Worm (Caenorhabditis elegans): ENCODE measurements around the gene bet-2.

bet-2 gene

DNA sequence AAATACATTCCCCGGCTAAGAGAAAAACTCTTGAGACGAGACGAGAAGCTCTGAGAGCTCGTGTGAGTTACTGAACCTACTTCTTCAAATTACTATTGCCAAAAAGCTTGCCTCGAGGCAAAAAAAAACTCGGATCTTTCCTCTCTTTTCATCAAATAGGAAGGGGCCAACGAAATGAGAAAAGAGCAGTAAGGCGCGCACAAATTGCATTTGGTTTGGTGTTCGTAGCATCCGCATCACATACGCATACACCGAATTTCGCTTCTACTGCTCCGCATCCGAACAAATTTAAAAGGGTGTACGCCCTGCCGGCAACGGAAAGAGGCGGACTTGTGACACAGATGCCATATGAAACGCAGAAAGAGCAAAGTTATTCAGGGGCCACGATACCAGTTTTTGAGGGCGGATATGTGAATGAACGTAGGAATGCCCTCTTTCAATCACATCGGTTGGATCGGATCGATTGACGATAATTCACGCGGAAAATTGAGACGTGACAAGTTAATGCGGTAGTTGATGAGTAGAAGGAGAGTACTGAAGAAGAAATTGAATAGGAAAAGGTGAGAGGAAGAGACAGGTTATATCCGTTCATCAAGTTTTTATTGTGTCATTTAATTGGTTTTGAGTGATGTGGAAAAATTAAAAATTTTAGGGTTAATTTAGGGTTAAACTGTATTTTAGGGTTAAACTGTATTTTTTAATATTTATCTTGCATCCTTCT lies 25.8 kb downstream of the bet-2 start:
- TF ChIP-seq ztf-4 (tag; optimal IDR thresholded peaks at IDR 0.05) (no peak), nhr-129 (tag; optimal IDR thresholded peaks at IDR 0.05) (peak; percentile 7), sem-4 (tag; optimal IDR thresholded peaks at IDR 0.05) (no peak), nhr-25 (tag; optimal IDR thresholded peaks at IDR 0.05) (peak; percentile 44), zag-1 (tag; optimal IDR thresholded peaks at IDR 0.05) (peak; percentile 15)

DNA sequence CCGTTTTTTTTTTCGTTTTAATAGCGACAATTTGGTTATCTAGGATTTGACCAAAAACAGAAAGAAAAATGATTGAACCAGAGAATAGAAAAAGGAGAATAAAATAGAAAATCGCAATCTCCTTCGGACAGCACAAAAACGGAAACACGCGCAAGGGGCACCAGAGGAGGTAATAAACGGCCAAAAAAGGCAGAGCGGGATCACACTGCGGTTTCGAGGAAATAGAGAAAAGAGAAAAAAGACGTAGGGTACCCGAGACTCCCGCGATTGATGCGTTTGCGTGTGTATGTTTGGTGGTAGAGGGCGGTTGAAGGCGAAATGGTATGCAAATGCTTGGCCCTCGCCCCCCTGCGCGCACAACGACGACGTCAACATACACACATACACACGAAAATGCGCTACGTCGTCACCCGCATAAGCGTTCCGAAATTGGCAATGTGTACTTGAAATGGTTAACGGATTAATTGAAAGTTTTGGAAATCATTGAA lies 27.4 kb downstream of the bet-2 start:
- TF ChIP-seq mab-5 (tag; optimal IDR thresholded peaks at IDR 0.05) (peak; percentile 15), sem-4 (tag; optimal IDR thresholded peaks at IDR 0.05) (peak; percentile 2), ceh-82 (tag; optimal IDR thresholded peaks at IDR 0.05) (no peak), sma-9 (GFP tag; optimal IDR thresholded peaks at IDR 0.05) (no peak), sma-9 (tag; optimal IDR thresholded peaks at IDR 0.05) (no peak), nhr-6 (tag; optimal IDR thresholded peaks at IDR 0.05) (no peak), elt-1 (tag; optimal IDR thresholded peaks at IDR 0.05) (no peak)

DNA sequence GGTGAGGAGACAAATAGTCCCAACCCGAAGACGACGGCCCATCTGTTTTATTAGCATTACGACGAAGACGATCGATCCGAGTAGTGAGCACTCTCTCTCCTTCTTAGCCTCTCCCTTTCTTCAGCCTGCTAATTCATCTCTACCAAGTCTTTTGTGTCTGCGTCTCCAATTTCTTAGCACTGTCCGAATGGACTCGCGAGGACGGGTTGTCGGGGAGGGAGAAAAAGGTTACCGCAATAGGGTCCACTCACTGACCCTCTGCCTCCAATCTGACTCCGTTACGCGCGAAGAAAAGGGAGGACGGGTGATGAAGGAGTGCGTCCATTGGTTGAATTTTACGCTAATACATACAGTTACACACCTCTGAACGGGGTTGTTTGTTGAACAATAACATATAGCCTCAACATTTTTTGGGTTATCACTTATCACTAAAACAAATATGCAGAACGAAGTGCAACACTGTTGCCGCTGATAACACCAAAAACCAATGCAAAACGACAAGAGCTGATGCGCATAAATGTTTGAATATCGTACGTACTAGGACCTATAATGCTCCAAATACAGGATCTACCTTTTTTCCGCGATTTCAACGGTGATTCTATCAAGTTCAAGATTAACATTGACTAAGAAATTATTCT lies 28.6 kb downstream of the bet-2 start:
- TF ChIP-seq lin-39 (tag; optimal IDR thresholded peaks at IDR 0.05) (peak; percentile 31), fos-1 (tag; optimal IDR thresholded peaks at IDR 0.05) (peak; percentile 25), nhr-23 (tag; optimal IDR thresholded peaks at IDR 0.05) (no peak), unc-55 (GFP tag; optimal IDR thresholded peaks at IDR 0.05) (peak; percentile 12), ceh-16 (tag; optimal IDR thresholded peaks at IDR 0.05) (peak; percentile 57), sma-9 (GFP tag; optimal IDR thresholded peaks at IDR 0.05) (peak; percentile 35), sma-9 (tag; optimal IDR thresholded peaks at IDR 0.05) (no peak), nhr-21 (tag; optimal IDR thresholded peaks at IDR 0.05) (no peak), zag-1 (tag; optimal IDR thresholded peaks at IDR 0.05) (no peak), F13H6.1 (tag; optimal IDR thresholded peaks at IDR 0.05) (peak; percentile 57), nhr-129 (tag; optimal IDR thresholded peaks at IDR 0.05) (peak; percentile 43), snpc-4 (tag; optimal IDR thresholded peaks at IDR 0.05) (no peak), nhr-10 (tag; optimal IDR thresholded peaks at IDR 0.05) (no peak), sma-3 (GFP tag; optimal IDR thresholded peaks at IDR 0.05) (no peak), ztf-1 (GFP tag; conservative IDR thresholded peaks at IDR 0.05) (no peak), C34F6.9 (tag; optimal IDR thresholded peaks at IDR 0.05) (peak; percentile 50), mab-5 (tag; optimal IDR thresholded peaks at IDR 0.05) (peak; percentile 8), lsy-2 (tag; optimal IDR thresholded peaks at IDR 0.05) (peak in 1 of 2 experiments; percentile 12)

DNA sequence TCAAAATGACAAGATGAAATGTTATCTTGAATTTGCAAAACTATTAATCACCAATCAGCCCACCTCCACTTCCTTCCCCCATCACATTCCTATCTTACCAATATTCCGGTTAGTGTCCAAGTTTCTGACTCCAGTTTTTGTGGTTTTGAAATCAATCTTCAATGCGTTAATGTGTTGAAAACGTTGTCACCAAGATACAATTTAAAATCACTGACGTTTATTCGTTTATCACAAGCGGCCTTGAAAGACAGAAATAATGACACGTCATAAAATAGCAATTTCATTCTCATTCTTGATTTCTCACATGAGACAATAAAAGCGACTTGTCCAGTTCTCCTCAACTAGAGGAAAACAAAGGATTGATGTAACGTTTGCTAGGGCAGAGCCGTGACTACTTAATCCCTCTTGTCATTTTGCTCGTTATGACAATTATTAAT lies 30.7 kb downstream of the bet-2 start:
- TF ChIP-seq ceh-82 (tag; optimal IDR thresholded peaks at IDR 0.05) (no peak), R02D3.7 (tag; optimal IDR thresholded peaks at IDR 0.05) (no peak), nhr-11 (tag; optimal IDR thresholded peaks at IDR 0.05) (no peak), alr-1 (tag; optimal IDR thresholded peaks at IDR 0.05) (no peak), nhr-21 (tag; optimal IDR thresholded peaks at IDR 0.05) (peak; percentile 18), nhr-12 (tag; optimal IDR thresholded peaks at IDR 0.05) (no peak), lsy-2 (tag; optimal IDR thresholded peaks at IDR 0.05) (peak in 1 of 2 experiments; percentile 21), gmeb-1 (tag; optimal IDR thresholded peaks at IDR 0.05) (no peak), unc-39 (tag; optimal IDR thresholded peaks at IDR 0.05) (no peak), egl-27 (tag; optimal IDR thresholded peaks at IDR 0.05) (no peak), lin-39 (tag; optimal IDR thresholded peaks at IDR 0.05) (no peak), nhr-129 (tag; optimal IDR thresholded peaks at IDR 0.05) (peak; percentile 22), lin-11 (tag; optimal IDR thresholded peaks at IDR 0.05) (no peak), peb-1 (tag; optimal IDR thresholded peaks at IDR 0.05) (no peak), nhr-10 (tag; optimal IDR thresholded peaks at IDR 0.05) (no peak), sma-9 (GFP tag; optimal IDR thresholded peaks at IDR 0.05) (no peak), sma-9 (tag; optimal IDR thresholded peaks at IDR 0.05) (no peak), mab-5 (tag; optimal IDR thresholded peaks at IDR 0.05) (peak; percentile 43), snpc-4 (tag; optimal IDR thresholded peaks at IDR 0.05) (no peak), lin-13 (GFP tag; optimal IDR thresholded peaks at IDR 0.05) (no peak), ztf-1 (GFP tag; conservative IDR thresholded peaks at IDR 0.05) (no peak), elt-1 (tag; optimal IDR thresholded peaks at IDR 0.05) (no peak), unc-62 (GFP tag; optimal IDR thresholded peaks at IDR 0.05) (no peak), skn-1 (tag; optimal IDR thresholded peaks at IDR 0.05) (no peak), mbf-1 (tag; optimal IDR thresholded peaks at IDR 0.05) (no peak), nhr-25 (tag; optimal IDR thresholded peaks at IDR 0.05) (peak; percentile 63), mdl-1 (tag; optimal IDR thresholded peaks at IDR 0.05) (no peak), elt-3 (tag; optimal IDR thresholded peaks at IDR 0.05) (no peak), crh-2 (tag; optimal IDR thresholded peaks at IDR 0.05) (peak; percentile 62), unc-55 (GFP tag; optimal IDR thresholded peaks at IDR 0.05) (no peak), sem-4 (tag; optimal IDR thresholded peaks at IDR 0.05) (no peak), Y55F3AM.14 (GFP tag; optimal IDR thresholded peaks at IDR 0.05) (no peak), ztf-11 (tag; optimal IDR thresholded peaks at IDR 0.05) (no peak), dmd-4 (tag; optimal IDR thresholded peaks at IDR 0.05) (no peak), nhr-6 (tag; optimal IDR thresholded peaks at IDR 0.05) (no peak), ZK546.5 (tag; optimal IDR thresholded peaks at IDR 0.05) (no peak)

All from whole organism, L2 larva.